Fruit fly (Drosophila melanogaster): ENCODE data around the gene Prosbeta4.

Prosbeta4 gene

DNA sequence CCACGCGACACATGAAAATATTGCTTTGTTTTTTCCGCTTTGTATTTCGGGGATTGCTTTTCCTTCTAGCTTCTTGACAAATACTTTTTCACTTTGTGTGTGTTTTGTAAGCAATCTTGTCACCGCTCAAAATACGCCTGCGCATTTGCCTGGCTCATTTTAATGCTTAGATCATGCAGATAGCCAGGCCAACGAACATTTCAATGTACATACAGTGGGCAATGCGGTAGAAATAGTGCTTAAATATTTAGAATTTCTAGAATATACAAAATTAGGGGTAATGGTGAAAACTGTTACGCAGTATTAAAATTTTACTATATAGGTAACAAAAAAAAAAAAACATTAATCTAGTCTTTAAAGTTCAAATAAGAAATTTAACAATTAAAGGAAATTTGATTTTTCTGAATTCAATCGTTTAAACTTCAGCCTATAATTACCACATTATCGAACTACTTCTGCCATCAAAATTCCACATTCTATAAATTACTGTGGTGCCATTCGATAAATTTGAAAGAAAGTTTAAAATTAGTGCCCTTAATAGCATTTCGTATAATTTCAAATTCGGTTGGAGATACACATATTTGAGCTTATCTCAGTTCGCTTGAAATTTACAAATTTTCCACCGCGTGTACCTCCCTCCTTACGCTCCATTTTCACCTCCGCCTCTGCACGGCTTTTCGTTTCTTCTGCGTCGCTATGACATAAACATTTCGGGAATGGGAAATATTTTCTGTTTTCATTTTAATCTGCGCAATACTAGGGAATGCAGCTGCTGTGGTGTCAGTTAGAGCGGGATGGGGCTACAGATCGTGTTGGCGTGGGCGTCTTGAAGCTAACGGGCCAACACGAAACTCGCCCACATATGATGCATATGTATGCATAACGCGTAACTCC is 24.8 kb downstream of the Prosbeta4 start (continued):
- TF ChIP-seq sisA (GFP tag; IDR thresholded peaks at IDR 0.05) = peak; percentile 22; the same call in 1 of the 2 replicates
- no peak for TF ChIP-seq CG43689 (GFP tag; IDR thresholded peaks at IDR 0.05)
- TF ChIP-seq abd-A (tag; optimal IDR thresholded peaks at IDR 0.05) = no peak
- TF ChIP-seq dpn (GFP tag; optimal IDR thresholded peaks at IDR 0.05) = peak in 1 of 2 experiments; percentile 36
- TF ChIP-seq caup (GFP tag; optimal IDR thresholded peaks at IDR 0.05; ENCODE audit: severe bottlenecking) = no peak
- peak; percentile 38; the same call in 1 of the 2 replicates for TF ChIP-seq Ada2b (GFP tag; IDR thresholded peaks at IDR 0.05)
- TF ChIP-seq CG2875 (GFP tag; optimal IDR thresholded peaks at IDR 0.05) = no peak
- no peak for TF ChIP-seq klu (GFP tag; IDR thresholded peaks at IDR 0.05)
- TF ChIP-seq gem (tag; optimal IDR thresholded peaks at IDR 0.05) = peak; percentile 57
- no peak for TF ChIP-seq Abd-B (GFP tag; optimal IDR thresholded peaks at IDR 0.05)
- no peak for TF ChIP-seq Antp (GFP tag; optimal IDR thresholded peaks at IDR 0.05)
- TF ChIP-seq HLH4C (GFP tag; IDR thresholded peaks at IDR 0.05; ENCODE audit: partially characterized antibody) = no peak
- peak; percentile 14 for TF ChIP-seq CG9437 (GFP tag; optimal IDR thresholded peaks at IDR 0.05)
- TF ChIP-seq cato (GFP tag; optimal IDR thresholded peaks at IDR 0.05; ENCODE audit: borderline replicate concordance) = no peak
- no peak for TF ChIP-seq CG12299 (tag; optimal IDR thresholded peaks at IDR 0.05)
- TF ChIP-seq Hmx (GFP tag; optimal IDR thresholded peaks at IDR 0.05) = no peak
- TF ChIP-seq Meics (GFP tag; optimal IDR thresholded peaks at IDR 0.05) = no peak
- TF ChIP-seq Atf6 (GFP tag; IDR thresholded peaks at IDR 0.05) = no peak
- no peak for TF ChIP-seq Asciz (GFP tag; optimal IDR thresholded peaks at IDR 0.05)
- no peak for TF ChIP-seq Blimp-1 (GFP tag; optimal IDR thresholded peaks at IDR 0.05)
- TF ChIP-seq CG17361 (GFP tag; IDR thresholded peaks at IDR 0.05) = no peak
- no peak for TF ChIP-seq CG7357 (GFP tag; IDR thresholded peaks at IDR 0.05)
- TF ChIP-seq CG12744 (GFP tag; optimal IDR thresholded peaks at IDR 0.05) = no peak
- TF ChIP-seq Sox102F (GFP tag; optimal IDR thresholded peaks at IDR 0.05) = peak; percentile 56
- TF ChIP-seq HLH54F (GFP tag; optimal IDR thresholded peaks at IDR 0.05) = peak; percentile 21
- TF ChIP-seq Camta (GFP tag; optimal IDR thresholded peaks at IDR 0.05) = peak; percentile 7
- TF ChIP-seq CG6854 (GFP tag; optimal IDR thresholded peaks at IDR 0.05) = no peak
- peak; percentile 51 for TF ChIP-seq CG7839 (tag; optimal IDR thresholded peaks at IDR 0.05)
- TF ChIP-seq ham (GFP tag; IDR thresholded peaks at IDR 0.05) = no peak

DNA sequence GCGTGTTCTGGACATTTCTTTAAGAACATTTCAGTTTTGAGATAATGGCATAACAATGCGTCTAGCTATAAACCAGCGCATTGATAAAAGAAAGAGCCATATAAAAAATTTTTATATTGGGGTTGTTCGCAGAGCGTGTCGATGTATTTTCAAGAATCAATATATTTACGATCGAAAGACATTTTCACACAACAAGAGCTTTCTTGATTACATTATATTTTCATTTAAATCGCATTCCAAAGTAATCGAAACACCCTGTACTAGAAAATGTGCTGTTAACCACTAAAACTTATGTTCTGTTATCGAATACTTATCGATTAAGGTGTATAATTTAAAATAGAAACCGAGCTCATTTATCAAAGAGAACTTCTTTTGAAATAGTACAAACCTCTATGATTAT is 28.2 kb downstream of the Prosbeta4 start:
- peak; percentile 70 for TF ChIP-seq lilli (GFP tag; optimal IDR thresholded peaks at IDR 0.05)
- no peak; the same call in 1 of the 2 replicates for TF ChIP-seq CG9932 (GFP tag; IDR thresholded peaks at IDR 0.05)
- no peak for TF ChIP-seq so (GFP tag; IDR thresholded peaks at IDR 0.05)
- peak; percentile 34 for TF ChIP-seq ems (GFP tag; optimal IDR thresholded peaks at IDR 0.05)
- peak; percentile 32 for TF ChIP-seq CG9609 (GFP tag; optimal IDR thresholded peaks at IDR 0.05)
- peak; percentile 58 for TF ChIP-seq PHDP (tag; optimal IDR thresholded peaks at IDR 0.05)
- no peak for TF ChIP-seq CG1792 (GFP tag; optimal IDR thresholded peaks at IDR 0.05)
- peak; percentile 31 for TF ChIP-seq az2 (GFP tag; optimal IDR thresholded peaks at IDR 0.05)
- no peak for TF ChIP-seq CG14860 (GFP tag; IDR thresholded peaks at IDR 0.05; ENCODE audit: partially characterized antibody)
- peak; percentile 7 for TF ChIP-seq CG15601 (tag; optimal IDR thresholded peaks at IDR 0.05)
- peak; percentile 31; the same call in 1 of the 2 replicates for TF ChIP-seq onecut (GFP tag; IDR thresholded peaks at IDR 0.05)
- TF ChIP-seq pho (GFP tag; optimal IDR thresholded peaks at IDR 0.05) = peak; percentile 8
- TF ChIP-seq Hsf (GFP tag; optimal IDR thresholded peaks at IDR 0.05) = peak; percentile 40
- TF ChIP-seq CG4360 (GFP tag; IDR thresholded peaks at IDR 0.05) = no peak
- peak; percentile 74 for TF ChIP-seq Dp (GFP tag; optimal IDR thresholded peaks at IDR 0.05)
- TF ChIP-seq CG13287 (GFP tag; IDR thresholded peaks at IDR 0.05; ENCODE audit: partially characterized antibody) = no peak
- TF ChIP-seq tup (GFP tag; optimal IDR thresholded peaks at IDR 0.05) = no peak
- peak; percentile 15 for TF ChIP-seq NC2β (GFP tag; optimal IDR thresholded peaks at IDR 0.05)
- peak; percentile 49 for TF ChIP-seq tio (GFP tag; optimal IDR thresholded peaks at IDR 0.05)
- peak; percentile 31 for TF ChIP-seq CG1603 (tag; optimal IDR thresholded peaks at IDR 0.05)
- TF ChIP-seq ci (GFP tag; IDR thresholded peaks at IDR 0.05) = no peak

All from whole organism, embryonic.